Fruit fly (Drosophila melanogaster): ENCODE data around the gene Deaf1.

The Deaf1 gene

dm6 chr3L:19790929-19791687, 26.9 kb upstream of the Deaf1 start (continued):
- TF ChIP-seq CG15514 (GFP tag; optimal IDR thresholded peaks at IDR 0.05) (peak; percentile 46), jigr1 (GFP tag; IDR thresholded peaks at IDR 0.05) (no peak), CG2712 (tag; optimal IDR thresholded peaks at IDR 0.05) (peak; percentile 75), toy (GFP tag; IDR thresholded peaks at IDR 0.05) (no peak), Ada2b (GFP tag; IDR thresholded peaks at IDR 0.05) (no peak), CG2889 (GFP tag; IDR thresholded peaks at IDR 0.05) (no peak), CG10431 (GFP tag; optimal IDR thresholded peaks at IDR 0.05) (no peak), CG4360 (GFP tag; IDR thresholded peaks at IDR 0.05) (0 out of 2 replicates have a peak, but pooled peaks have one; percentile 22), CG5245 (GFP tag; optimal IDR thresholded peaks at IDR 0.05) (peak; percentile 42), Drgx (GFP tag; IDR thresholded peaks at IDR 0.05) (peak; percentile 36; the same call in 1 of the 2 replicates), Lhr (GFP tag; optimal IDR thresholded peaks at IDR 0.05) (no peak), CG3726 (GFP tag; IDR thresholded peaks at IDR 0.05) (0 out of 3 replicates have a peak, but pooled peaks have one; percentile 52), dmrt11E (tag; optimal IDR thresholded peaks at IDR 0.05) (peak; percentile 71), CG9609 (GFP tag; optimal IDR thresholded peaks at IDR 0.05) (peak; percentile 42), Usf (GFP tag; optimal IDR thresholded peaks at IDR 0.05) (peak; percentile 73), phol (tag; optimal IDR thresholded peaks at IDR 0.05) (peak; percentile 79), salm (tag; optimal IDR thresholded peaks at IDR 0.05) (no peak), CG31388 (GFP tag; optimal IDR thresholded peaks at IDR 0.05) (no peak), CG6813 (GFP tag; optimal IDR thresholded peaks at IDR 0.05) (no peak), dati (GFP tag; IDR thresholded peaks at IDR 0.05) (no peak), CG10366 (GFP tag; IDR thresholded peaks at IDR 0.05) (peak; percentile 19; the same call in 1 of the 2 replicates), gcm (GFP tag; optimal IDR thresholded peaks at IDR 0.05) (no peak), HmgZ (tag; optimal IDR thresholded peaks at IDR 0.05) (peak; percentile 16), CG3163 (GFP tag; optimal IDR thresholded peaks at IDR 0.05) (peak; percentile 16), cwo (GFP tag; optimal IDR thresholded peaks at IDR 0.05) (peak; percentile 64), sr (GFP tag; IDR thresholded peaks at IDR 0.05) (no peak), lov (optimal IDR thresholded peaks at IDR 0.05) (no peak), lov (GFP tag; IDR thresholded peaks at IDR 0.05) (no peak), Ssrp (tag; optimal IDR thresholded peaks at IDR 0.05) (peak; percentile 64), CG32767 (GFP tag; IDR thresholded peaks at IDR 0.05) (0 out of 2 replicates have a peak, but pooled peaks have one; percentile 24), CG10462 (GFP tag; optimal IDR thresholded peaks at IDR 0.05) (peak; percentile 46), trh (GFP tag; optimal IDR thresholded peaks at IDR 0.05) (peak; percentile 22), insv (GFP tag; optimal IDR thresholded peaks at IDR 0.05) (peak in 1 of 2 experiments; percentile 45), pum (GFP tag; optimal IDR thresholded peaks at IDR 0.05) (peak; percentile 46), Lim3 (GFP tag; IDR thresholded peaks at IDR 0.05) (no peak), CG8281 (tag; optimal IDR thresholded peaks at IDR 0.05) (peak; percentile 24), CG6683 (GFP tag; optimal IDR thresholded peaks at IDR 0.05) (peak; percentile 18), al (GFP tag; IDR thresholded peaks at IDR 0.05) (peak; percentile 10; the same call in 1 of the 2 replicates), abd-A (tag; optimal IDR thresholded peaks at IDR 0.05) (peak; percentile 14), Taf1 (GFP tag; IDR thresholded peaks at IDR 0.05) (peak; percentile 47; the same call in 1 of the 2 replicates), C15 (GFP tag; IDR thresholded peaks at IDR 0.05) (no peak), gfzf (GFP tag; optimal IDR thresholded peaks at IDR 0.05) (no peak), Bdp1 (GFP tag; optimal IDR thresholded peaks at IDR 0.05) (peak; percentile 40), CG14667 (GFP tag; IDR thresholded peaks at IDR 0.05) (no peak), CG1792 (GFP tag; optimal IDR thresholded peaks at IDR 0.05) (peak; percentile 53), CG1024 (GFP tag; IDR thresholded peaks at IDR 0.05) (no peak), CG16779 (GFP tag; IDR thresholded peaks at IDR 0.05) (no peak), ase (GFP tag; IDR thresholded peaks at IDR 0.05) (no peak), kni (GFP tag; optimal IDR thresholded peaks at IDR 0.05) (no peak), CG4854 (GFP tag; optimal IDR thresholded peaks at IDR 0.05) (no peak)

Data from whole organism, embryonic.